Worm (Caenorhabditis elegans) whole organism, L1 larva: ENCODE results near the gene C24D10.5.

ENCODE experiments used
- C04F5.9 ChIP-seq: sonication (generic microtip); optimal IDR thresholded peaks from 2 replicates; lab custom pipeline; 2016; ENCODE audit warnings: missing genetic modification characterization, missing compliant biosample characterization
- F16B12.6 ChIP-seq: fragments of 150-350 bp; optimal IDR thresholded peaks from 2 replicates; lab custom pipeline; 2014; ENCODE audit warnings: missing biosample characterization, missing genetic modification characterization
- Y116A8C.19 ChIP-seq: sonication (generic microtip); optimal IDR thresholded peaks from 2 replicates; lab custom pipeline; 2016; ENCODE audit warnings: missing compliant biosample characterization, missing genetic modification characterization, borderline replicate concordance
- alr-1 ChIP-seq: fragments of 200-800 bp; sonication (Bioruptor generic); optimal IDR thresholded peaks from 2 replicates; lab custom pipeline; 2018; ENCODE audit warnings: borderline replicate concordance, mild to moderate bottlenecking, missing genetic modification characterization, missing compliant biosample characterization
- ama-1 ChIP-seq: fragments of 150-350 bp; optimal IDR thresholded peaks from 2 replicates; lab custom pipeline; 2014
- blmp-1 ChIP-seq: fragments of 150-350 bp; optimal IDR thresholded peaks from 2 replicates; lab custom pipeline; 2014; ENCODE audit warnings: missing biosample characterization, missing genetic modification characterization
- ceh-8 ChIP-seq: fragments of 200-800 bp; sonication (Bioruptor generic); optimal IDR thresholded peaks from 2 replicates; lab custom pipeline; 2018; ENCODE audit warnings: mild to moderate bottlenecking, missing genetic modification characterization, moderate library complexity, missing compliant biosample characterization
- ceh-90 ChIP-seq: sonication (generic microtip); optimal IDR thresholded peaks from 2 replicates; lab custom pipeline; 2016; ENCODE audit warnings: missing genetic modification characterization, missing compliant biosample characterization
- ces-1 ChIP-seq: fragments of 150-350 bp; optimal IDR thresholded peaks from 2 replicates; lab custom pipeline; 2014; ENCODE audit warnings: missing biosample characterization, missing genetic modification reagents, missing genetic modification characterization
- dpl-1 ChIP-seq, 3 experiments: fragments of 150-350 bp in 2 of 3; sonication (generic microtip) in 1 of 3; optimal IDR thresholded peaks; 2 replicates each; lab custom pipeline; 2014 to 2017; ENCODE audit warnings: missing biosample characterization in 3 of 3, missing genetic modification characterization in 3 of 3, missing genetic modification reagents in 3 of 3
- dsc-1 ChIP-seq: sonication (generic microtip); optimal IDR thresholded peaks from 2 replicates; lab custom pipeline; 2016; ENCODE audit warnings: mild to moderate bottlenecking, missing genetic modification characterization, missing compliant biosample characterization
- efl-1 ChIP-seq, 4 experiments: fragments of 150-350 bp; optimal IDR thresholded peaks in 3 of 4; peaks in 1 of 4; 1 replicate in 1 of 4; 2 replicates in 3 of 4; lab custom pipeline; 2014; ENCODE audit warnings: missing biosample characterization in 2 of 4, missing genetic modification characterization in 2 of 4, missing genetic modification reagents in 2 of 4
- efl-3 ChIP-seq: fragments of 200-800 bp; sonication (Bioruptor generic); optimal IDR thresholded peaks from 2 replicates; lab custom pipeline; 2018; ENCODE audit warnings: mild to moderate bottlenecking, missing genetic modification characterization, missing compliant biosample characterization
- elt-2 ChIP-seq: sonication (generic microtip); optimal IDR thresholded peaks from 2 replicates; lab custom pipeline; 2016; ENCODE audit warnings: missing genetic modification characterization, mild to moderate bottlenecking, inconsistent platforms, missing compliant biosample characterization, missing genetic modification reagents
- elt-3 ChIP-seq, 6 experiments: fragments of 150-350 bp in 1 of 6; sonication (generic microtip); optimal IDR thresholded peaks; 2 replicates each; lab custom pipeline; 2017 to 2018; ENCODE audit warnings: missing biosample characterization in 6 of 6, missing genetic modification characterization in 6 of 6, inconsistent platforms in 1 of 6
- fkh-10 ChIP-seq: sonication (generic microtip); optimal IDR thresholded peaks from 2 replicates; lab custom pipeline; 2017; ENCODE audit warnings: missing biosample characterization, missing genetic modification reagents, missing genetic modification characterization
- grh-1 ChIP-seq: fragments of 200-800 bp; sonication (Bioruptor generic); IDR thresholded peaks from 2 replicates; pipeline ENCODE4 v1.3.6; 2022; ENCODE audit warnings: missing genetic modification reagents, missing genetic modification characterization, missing compliant biosample characterization
- hlh-17 ChIP-seq: fragments of 200-800 bp; sonication (Bioruptor generic); optimal IDR thresholded peaks from 2 replicates; lab custom pipeline; 2018; ENCODE audit warnings: missing genetic modification characterization, mild to moderate bottlenecking, missing compliant biosample characterization, moderate library complexity, borderline replicate concordance
- hlh-4 ChIP-seq: sonication (generic microtip); optimal IDR thresholded peaks from 2 replicates; lab custom pipeline; 2016; ENCODE audit warnings: mild to moderate bottlenecking, missing genetic modification characterization, missing compliant biosample characterization
- lin-13 ChIP-seq: fragments of 150-350 bp; optimal IDR thresholded peaks from 2 replicates; lab custom pipeline; 2014; ENCODE audit warnings: missing biosample characterization, missing genetic modification reagents, missing genetic modification characterization
- lin-14 ChIP-seq: fragments of 200-800 bp; sonication (Bioruptor generic); optimal IDR thresholded peaks from 2 replicates; lab custom pipeline; 2018; ENCODE audit warnings: mild to moderate bottlenecking, missing genetic modification characterization, moderate library complexity, missing compliant biosample characterization
- lsy-2 ChIP-seq, 2 experiments: fragments of 150-350 bp; optimal IDR thresholded peaks; 2 replicates each; lab custom pipeline; 2014; ENCODE audit warnings: missing biosample characterization in 2 of 2, missing genetic modification characterization in 2 of 2
- mab-9 ChIP-seq: fragments of 200-800 bp; sonication (Bioruptor generic); IDR thresholded peaks from 2 replicates; pipeline ENCODE4 v1.3.6; 2022; ENCODE audit warnings: missing genetic modification reagents, missing genetic modification characterization, missing compliant biosample characterization
- mef-2 ChIP-seq: fragments of 150-350 bp; optimal IDR thresholded peaks from 2 replicates; lab custom pipeline; 2014; ENCODE audit warnings: missing biosample characterization, missing genetic modification characterization
- mep-1 ChIP-seq: fragments of 150-350 bp; optimal IDR thresholded peaks from 2 replicates; lab custom pipeline; 2014; ENCODE audit warnings: missing biosample characterization, missing genetic modification characterization
- nhr-20 ChIP-seq: sonication (generic microtip); optimal IDR thresholded peaks from 2 replicates; lab custom pipeline; 2016; ENCODE audit warnings: mild to moderate bottlenecking, missing genetic modification characterization, missing compliant biosample characterization
- nhr-237 ChIP-seq: fragments of 150-350 bp; optimal IDR thresholded peaks from 2 replicates; lab custom pipeline; 2014; ENCODE audit warnings: missing biosample characterization, missing genetic modification characterization
- nhr-47 ChIP-seq: sonication (generic microtip); optimal IDR thresholded peaks from 2 replicates; lab custom pipeline; 2016; ENCODE audit warnings: mild to moderate bottlenecking, missing genetic modification characterization, moderate library complexity, missing compliant biosample characterization
- nhr-71 ChIP-seq: sonication (generic microtip); optimal IDR thresholded peaks from 2 replicates; lab custom pipeline; 2016; ENCODE audit warnings: mild to moderate bottlenecking, missing genetic modification characterization, moderate library complexity, missing compliant biosample characterization
- nhr-76 ChIP-seq: sonication (generic microtip); optimal IDR thresholded peaks from 2 replicates; lab custom pipeline; 2017; ENCODE audit warnings: missing biosample characterization, missing genetic modification characterization
- nhr-77 ChIP-seq: fragments of 150-350 bp; optimal IDR thresholded peaks from 2 replicates; lab custom pipeline; 2014; ENCODE audit warnings: missing biosample characterization, missing genetic modification characterization
- nhr-84 ChIP-seq: sonication (generic microtip); optimal IDR thresholded peaks from 2 replicates; lab custom pipeline; 2017; ENCODE audit warnings: missing biosample characterization, missing genetic modification characterization
- nhr-85 ChIP-seq: sonication (generic microtip); peaks from one replicate; lab custom pipeline; 2016; ENCODE audit warnings: missing genetic modification characterization, inconsistent platforms, missing compliant biosample characterization
- pax-3 ChIP-seq: fragments of 200-800 bp; sonication (Bioruptor generic); optimal IDR thresholded peaks from 2 replicates; lab custom pipeline; 2018; ENCODE audit warnings: mild to moderate bottlenecking, missing genetic modification characterization, moderate library complexity, missing compliant biosample characterization
- pqm-1 ChIP-seq: sonication (generic microtip); optimal IDR thresholded peaks from 3 replicates; lab custom pipeline; 2017; ENCODE audit warnings: missing biosample characterization, missing genetic modification characterization
- rnt-1 ChIP-seq: sonication (generic microtip); optimal IDR thresholded peaks from 2 replicates; lab custom pipeline; 2016; ENCODE audit warnings: mild to moderate bottlenecking, missing genetic modification characterization, moderate library complexity, missing compliant biosample characterization
- skn-1 ChIP-seq: fragments of 150-350 bp; optimal IDR thresholded peaks from 2 replicates; lab custom pipeline; 2014; ENCODE audit warnings: missing biosample characterization, missing genetic modification characterization
- snpc-4 ChIP-seq: fragments of 150-350 bp; optimal IDR thresholded peaks from 2 replicates; lab custom pipeline; 2014; ENCODE audit warnings: missing biosample characterization, missing genetic modification characterization
- snu-23 ChIP-seq: sonication (generic microtip); optimal IDR thresholded peaks from 2 replicates; lab custom pipeline; 2016; ENCODE audit warnings: missing genetic modification characterization, missing compliant biosample characterization
- sptf-1 ChIP-seq: fragments of 150-350 bp; optimal IDR thresholded peaks from 2 replicates; lab custom pipeline; 2014; ENCODE audit warnings: missing biosample characterization, missing genetic modification characterization
- swsn-7 ChIP-seq: sonication (generic microtip); optimal IDR thresholded peaks from 2 replicates; lab custom pipeline; 2016; ENCODE audit warnings: missing genetic modification characterization, missing compliant biosample characterization
- tlp-1 ChIP-seq: fragments of 150-350 bp; optimal IDR thresholded peaks from 2 replicates; lab custom pipeline; 2014; ENCODE audit warnings: missing biosample characterization, missing genetic modification characterization
- unc-62 ChIP-seq: fragments of 150-350 bp; optimal IDR thresholded peaks from 2 replicates; lab custom pipeline; 2014; ENCODE audit warnings: missing biosample characterization, missing genetic modification reagents, missing genetic modification characterization
- vab-15 ChIP-seq: sonication (generic microtip); optimal IDR thresholded peaks from 2 replicates; lab custom pipeline; 2017; ENCODE audit warnings: missing genotype, mild to moderate bottlenecking, missing genetic modification characterization, missing compliant biosample characterization
- xbp-1 ChIP-seq: sonication (generic microtip); optimal IDR thresholded peaks from 2 replicates; lab custom pipeline; 2016; ENCODE audit warnings: missing genetic modification characterization, missing compliant biosample characterization
- ztf-11 ChIP-seq, 2 experiments: sonication (generic microtip); optimal IDR thresholded peaks; 2 replicates each; lab custom pipeline; 2016 to 2017; ENCODE audit warnings: missing genetic modification characterization in 2 of 2, missing biosample characterization in 1 of 2, missing compliant biosample characterization in 1 of 2

The C24D10.5 gene

ce11 chrIV:5171994-5172528, 22.2 kb downstream of the C24D10.5 start:
- TF ChIP-seq F16B12.6, result no peak
- TF ChIP-seq fkh-10 (GFP tag; lab: Kevin White, UChicago), result no peak
- no peak for TF ChIP-seq sptf-1 (tag; lab: Kevin White, UChicago)
- TF ChIP-seq efl-1 (optimal IDR thresholded peaks at IDR 0.05; lab: Kevin White, UChicago), result no peak
- TF ChIP-seq efl-1 (GFP tag; optimal IDR thresholded peaks at IDR 0.05 in 1 of 2; lab: Kevin White, UChicago), result peak in 1 of 2 experiments; percentile 79
- no peak for TF ChIP-seq Y116A8C.19 (tag; lab: Kevin White, UChicago)
- TF ChIP-seq snpc-4 (tag; lab: Kevin White, UChicago), result no peak
- TF ChIP-seq xbp-1 (tag; lab: Kevin White, UChicago), result no peak
- TF ChIP-seq mep-1 (tag; lab: Kevin White, UChicago), result no peak
- peak; percentile 22 for TF ChIP-seq snu-23 (GFP tag; lab: Kevin White, UChicago)
- TF ChIP-seq nhr-76 (tag; lab: Kevin White, UChicago), result no peak
- TF ChIP-seq lin-14 (GFP tag; lab: Kevin White, UChicago), result no peak
- TF ChIP-seq nhr-77 (tag; lab: Kevin White, UChicago), result no peak
- TF ChIP-seq blmp-1 (tag; lab: Kevin White, UChicago), result no peak
- peak; percentile 63 for TF ChIP-seq dsc-1 (tag; lab: Kevin White, UChicago)
- peak; percentile 30 for TF ChIP-seq rnt-1 (tag; lab: Kevin White, UChicago)

- TF ChIP-seq nhr-77 (tag; lab: Kevin White, UChicago) (no peak), snpc-4 (tag; lab: Kevin White, UChicago) (no peak), grh-1 (GFP tag; lab: Robert Waterston, UW) (no peak), C04F5.9 (no peak), snu-23 (GFP tag; lab: Kevin White, UChicago) (no peak), ztf-11 (tag; optimal IDR thresholded peaks at IDR 0.05; lab: Kevin White, UChicago) (no peak), F16B12.6 (no peak), ama-1 (no peak), ceh-8 (GFP tag; lab: Kevin White, UChicago) (no peak), Y116A8C.19 (tag; lab: Kevin White, UChicago) (no peak), hlh-4 (tag; lab: Kevin White, UChicago) (no peak), mab-9 (GFP tag; lab: Robert Waterston, UW) (no peak), lsy-2 (tag; optimal IDR thresholded peaks at IDR 0.05; lab: Kevin White, UChicago) (no peak), unc-62 (GFP tag; lab: Kevin White, UChicago) (no peak), hlh-17 (GFP tag; lab: Kevin White, UChicago) (no peak), pqm-1 (tag; lab: Kevin White, UChicago) (no peak), mef-2 (tag; lab: Kevin White, UChicago) (no peak)
Observed at ce11 chrIV:5173032-5173431, 23.1 kb downstream of the C24D10.5 start, which contains the start of gene lam-1. lam-1 (plus strand) TSS chrIV:5173332.

- TF ChIP-seq elt-3 (tag; optimal IDR thresholded peaks at IDR 0.05; lab: Kevin White, UChicago) (peak in 4 of 6 experiments; percentile 32 to 95 (median 88)), snu-23 (GFP tag; lab: Kevin White, UChicago) (peak; percentile 98), nhr-84 (tag; lab: Kevin White, UChicago) (peak; percentile 10), fkh-10 (GFP tag; lab: Kevin White, UChicago) (peak; percentile 67), nhr-76 (tag; lab: Kevin White, UChicago) (no peak), swsn-7 (tag; lab: Kevin White, UChicago) (peak; percentile 96), nhr-47 (tag; lab: Kevin White, UChicago) (peak; percentile 98), nhr-71 (tag; lab: Kevin White, UChicago) (peak; percentile 98), lin-13 (peak; percentile 90), hlh-4 (tag; lab: Kevin White, UChicago) (no peak), nhr-85 (tag; lab: Kevin White, UChicago) (peak; percentile 99), nhr-237 (tag; lab: Kevin White, UChicago) (peak; percentile 51), rnt-1 (tag; lab: Kevin White, UChicago) (peak; percentile 97), dsc-1 (tag; lab: Kevin White, UChicago) (peak; percentile 97), ces-1 (GFP tag; lab: Kevin White, UChicago) (no peak), vab-15 (tag; lab: Kevin White, UChicago) (peak; percentile 43), unc-62 (GFP tag; lab: Kevin White, UChicago) (peak; percentile 58), elt-2 (tag; lab: Kevin White, UChicago) (peak; percentile 82), C04F5.9 (peak; percentile 85), skn-1 (peak; percentile 85), ama-1 (no peak), tlp-1 (tag; lab: Kevin White, UChicago) (no peak), nhr-20 (tag; lab: Kevin White, UChicago) (peak; percentile 96), ceh-90 (peak; percentile 55), efl-3 (GFP tag; lab: Kevin White, UChicago) (peak; percentile 78), mep-1 (tag; lab: Kevin White, UChicago) (peak; percentile 98), alr-1 (no peak), pax-3 (tag; lab: Kevin White, UChicago) (peak; percentile 84), dpl-1 (GFP tag; optimal IDR thresholded peaks at IDR 0.05; lab: Kevin White, UChicago) (peak; percentile 99)
Observed at ce11 chrIV:5183755-5184166, 33.9 kb downstream of the C24D10.5 start, which contains the start of gene W03F8.4. W03F8.4 (plus strand) TSS chrIV:5184123.
